Fruit fly (Drosophila melanogaster) whole organism, embryonic: ENCODE data around the gene CG33946.

Source experiments
- Antp ChIP-seq: fragments of 200-800 bp; sonication (Bioruptor generic); optimal IDR thresholded peaks from 3 replicates; lab custom pipeline; 2016; ENCODE audit warnings: missing biosample characterization, missing genetic modification characterization
- Atf3 ChIP-seq: fragments of 200-800 bp; sonication (Bioruptor generic); optimal IDR thresholded peaks from 3 replicates; lab custom pipeline; 2016; ENCODE audit warnings: missing biosample characterization, missing genetic modification characterization
- B-H1 ChIP-seq: fragments of 200-800 bp; sonication (Bioruptor generic); IDR thresholded peaks from 3 replicates; pipeline ENCODE4 v1.3.6; 2022; ENCODE audit warnings: missing biosample characterization, missing genetic modification characterization
- Blimp-1 ChIP-seq: fragments of 200-800 bp; sonication (Bioruptor generic); optimal IDR thresholded peaks from 3 replicates; lab custom pipeline; 2018; ENCODE audit warnings: missing biosample characterization, missing genetic modification characterization, mild to moderate bottlenecking, moderate library complexity, missing genetic modification reagents
- CG10565 ChIP-seq: fragments of 200-800 bp; sonication (Bioruptor generic); optimal IDR thresholded peaks from 3 replicates; lab custom pipeline; 2016; ENCODE audit warnings: missing biosample characterization, mild to moderate bottlenecking, missing genetic modification characterization
- CG11093 ChIP-seq: fragments of 200-800 bp; sonication (Bioruptor generic); IDR thresholded peaks from 3 replicates; pipeline ENCODE4 v1.3.6; 2022; ENCODE audit warnings: missing biosample characterization, missing genetic modification characterization
- CG11504 ChIP-seq: fragments of 200-800 bp; sonication (Bioruptor generic); optimal IDR thresholded peaks from 3 replicates; lab custom pipeline; 2019; ENCODE audit warnings: missing biosample characterization, mild to moderate bottlenecking, missing genetic modification characterization, moderate library complexity
- CG11723 ChIP-seq: fragments of 200-800 bp; sonication (Bioruptor generic); optimal IDR thresholded peaks from 2 replicates; lab custom pipeline; 2017; ENCODE audit warnings: missing biosample characterization, mild to moderate bottlenecking, missing genetic modification characterization
- CG12155 ChIP-seq: fragments of 200-800 bp; sonication (Bioruptor generic); optimal IDR thresholded peaks from 3 replicates; lab custom pipeline; 2016; ENCODE audit warnings: missing biosample characterization, missing genetic modification characterization
- CG12219 ChIP-seq: fragments of 200-800 bp; sonication (Bioruptor generic); optimal IDR thresholded peaks from 3 replicates; lab custom pipeline; 2018; ENCODE audit warnings: missing biosample characterization, mild to moderate bottlenecking, missing genetic modification characterization
- CG13123 ChIP-seq: fragments of 200-800 bp; sonication (Bioruptor generic); optimal IDR thresholded peaks from 2 replicates; lab custom pipeline; 2016; ENCODE audit warnings: missing biosample characterization, missing genetic modification characterization
- CG1647 ChIP-seq: fragments of 200-800 bp; sonication (Bioruptor generic); optimal IDR thresholded peaks from 3 replicates; lab custom pipeline; 2016; ENCODE audit warnings: missing biosample characterization, missing genetic modification characterization
- CG17186 ChIP-seq: fragments of 200-800 bp; sonication (Bioruptor generic); optimal IDR thresholded peaks from 3 replicates; lab custom pipeline; 2017; ENCODE audit warnings: missing biosample characterization, missing genetic modification reagents, missing genetic modification characterization
- CG17361 ChIP-seq: fragments of 200-800 bp; sonication (Bioruptor generic); IDR thresholded peaks from 3 replicates; pipeline ENCODE4 v1.3.6; 2022; ENCODE audit warnings: missing biosample characterization, missing genetic modification characterization
- CG18619 ChIP-seq: fragments of 200-800 bp; sonication (Bioruptor generic); optimal IDR thresholded peaks from 3 replicates; lab custom pipeline; 2017; ENCODE audit warnings: missing biosample characterization, mild to moderate bottlenecking, missing genetic modification characterization
- CG4360 ChIP-seq: fragments of 200-800 bp; sonication (Bioruptor generic); IDR thresholded peaks from 2 replicates; pipeline ENCODE4 v1.3.6; 2022; ENCODE audit warnings: missing biosample characterization, missing genetic modification characterization
- CG4730 ChIP-seq: fragments of 200-800 bp; sonication (Bioruptor generic); IDR thresholded peaks from 2 replicates; pipeline ENCODE4 v1.3.6; 2022; ENCODE audit warnings: missing biosample characterization, missing genetic modification characterization
- CG4820 ChIP-seq: fragments of 200-800 bp; sonication (Bioruptor generic); optimal IDR thresholded peaks from 3 replicates; lab custom pipeline; 2016; ENCODE audit warnings: missing biosample characterization, missing genetic modification characterization
- CG8478 ChIP-seq: fragments of >200 bp; optimal IDR thresholded peaks from 2 replicates; lab custom pipeline; 2018
- CTCF ChIP-seq: fragments of 200-800 bp; sonication (Bioruptor generic); optimal IDR thresholded peaks from 2 replicates; lab custom pipeline; 2017; ENCODE audit warnings: missing biosample characterization, mild to moderate bottlenecking, missing genetic modification characterization, moderate library complexity
- Dfd ChIP-seq, 2 experiments: fragments of >200 bp; optimal IDR thresholded peaks; 2 replicates each; lab custom pipeline; 2017; ENCODE audit warnings: missing biosample characterization in 2 of 2, missing genetic modification characterization in 2 of 2
- Drgx ChIP-seq: fragments of 200-800 bp; sonication (Bioruptor generic); IDR thresholded peaks from 2 replicates; pipeline ENCODE4 v1.3.6; 2022; ENCODE audit warnings: missing biosample characterization, missing genetic modification characterization
- Ets65A ChIP-seq: fragments of 200-800 bp; sonication (Bioruptor generic); peaks from one replicate; lab custom pipeline; 2016; ENCODE audit warnings: missing biosample characterization, missing genetic modification characterization
- HHEX ChIP-seq: fragments of 200-800 bp; sonication (Bioruptor generic); optimal IDR thresholded peaks from 3 replicates; lab custom pipeline; 2017; ENCODE audit warnings: missing biosample characterization, mild to moderate bottlenecking, missing genetic modification characterization, missing genetic modification reagents
- Hr51 ChIP-seq, 2 experiments: fragments of 200-800 bp; sonication (Bioruptor generic); optimal IDR thresholded peaks; 2 replicates in 1 of 2; 3 replicates in 1 of 2; lab custom pipeline; 2016 to 2018; ENCODE audit warnings: missing biosample characterization in 2 of 2, missing genetic modification characterization in 2 of 2, mild to moderate bottlenecking in 1 of 2, moderate library complexity in 1 of 2
- Kr ChIP-seq: fragments of 200-800 bp; sonication (Bioruptor generic); optimal IDR thresholded peaks from 2 replicates; lab custom pipeline; 2017; ENCODE audit warnings: missing biosample characterization, mild to moderate bottlenecking, missing genetic modification characterization
- MTF-1 ChIP-seq: fragments of 200-800 bp; sonication (Bioruptor generic); optimal IDR thresholded peaks from 2 replicates; lab custom pipeline; 2018; ENCODE audit warnings: missing biosample characterization, mild to moderate bottlenecking, missing genetic modification characterization, borderline replicate concordance
- Pdp1 ChIP-seq, 2 experiments: fragments of 200-800 bp; sonication (Bioruptor generic); optimal IDR thresholded peaks; 3 replicates each; lab custom pipeline; 2016; ENCODE audit warnings: missing biosample characterization in 2 of 2, missing genetic modification characterization in 2 of 2, mild to moderate bottlenecking in 1 of 2, moderate library complexity in 1 of 2
- Rfx ChIP-seq: fragments of 200-800 bp; sonication (Bioruptor generic); IDR thresholded peaks from 2 replicates; pipeline ENCODE4 v1.3.6; 2022; ENCODE audit warnings: missing biosample characterization, missing genetic modification characterization
- Usf ChIP-seq: fragments of 200-800 bp; sonication (Bioruptor generic); optimal IDR thresholded peaks from 2 replicates; lab custom pipeline; 2017; ENCODE audit warnings: missing genotype, missing biosample characterization, missing genetic modification characterization
- Xbp1 ChIP-seq: fragments of 200-800 bp; sonication (Bioruptor generic); optimal IDR thresholded peaks from 3 replicates; lab custom pipeline; 2016; ENCODE audit warnings: missing biosample characterization, mild to moderate bottlenecking, missing genetic modification characterization
- al ChIP-seq: fragments of 200-800 bp; sonication (Bioruptor generic); IDR thresholded peaks from 2 replicates; pipeline ENCODE4 v1.3.6; 2022; ENCODE audit warnings: missing biosample characterization, missing genetic modification characterization
- bab2 ChIP-seq: fragments of 200-800 bp; sonication (Bioruptor generic); optimal IDR thresholded peaks from 2 replicates; lab custom pipeline; 2016; ENCODE audit warnings: missing biosample characterization, missing genetic modification characterization
- danr ChIP-seq: fragments of 200-800 bp; sonication (Bioruptor generic); IDR thresholded peaks from 2 replicates; pipeline ENCODE4 v1.3.6; 2022; ENCODE audit warnings: missing biosample characterization, missing genetic modification characterization
- ewg ChIP-seq: fragments of 200-800 bp; sonication (Bioruptor generic); optimal IDR thresholded peaks from 3 replicates; lab custom pipeline; 2017; ENCODE audit warnings: mild to moderate bottlenecking, missing biosample characterization, missing genetic modification reagents, missing genetic modification characterization
- gem ChIP-seq: fragments of 200-800 bp; sonication (Bioruptor generic); optimal IDR thresholded peaks from 2 replicates; lab custom pipeline; 2019; ENCODE audit warnings: missing biosample characterization, mild to moderate bottlenecking, missing genetic modification characterization, moderate library complexity
- gfzf ChIP-seq: fragments of 200-800 bp; sonication (Bioruptor generic); optimal IDR thresholded peaks from 2 replicates; lab custom pipeline; 2016; ENCODE audit warnings: missing biosample characterization, mild to moderate bottlenecking, missing genetic modification characterization, moderate library complexity
- h ChIP-seq: fragments of >200 bp; optimal IDR thresholded peaks from 2 replicates; lab custom pipeline; 2017
- lbe ChIP-seq: fragments of 200-800 bp; sonication (Bioruptor generic); optimal IDR thresholded peaks from 2 replicates; lab custom pipeline; 2016; ENCODE audit warnings: missing biosample characterization, mild to moderate bottlenecking, missing genetic modification characterization
- nau ChIP-seq: fragments of 200-800 bp; sonication (Bioruptor generic); optimal IDR thresholded peaks from 3 replicates; lab custom pipeline; 2017; ENCODE audit warnings: missing biosample characterization, mild to moderate bottlenecking, missing genetic modification characterization, missing genetic modification reagents
- nmo ChIP-seq: fragments of 200-800 bp; sonication (Bioruptor generic); optimal IDR thresholded peaks from 2 replicates; lab custom pipeline; 2018; ENCODE audit warnings: missing biosample characterization, mild to moderate bottlenecking, missing genetic modification characterization, moderate library complexity
- otp ChIP-seq: fragments of 200-800 bp; sonication (Bioruptor generic); IDR thresholded peaks from 3 replicates; pipeline ENCODE4, ENCODE4 v1.3.6; 2022; ENCODE audit warnings: missing biosample characterization, missing genetic modification characterization
- row ChIP-seq: fragments of 200-800 bp; sonication (Bioruptor generic); IDR thresholded peaks from 3 replicates; pipeline ENCODE4 v1.3.6; 2022; ENCODE audit warnings: missing biosample characterization, missing genetic modification characterization
- sisA ChIP-seq: fragments of 200-800 bp; sonication (Bioruptor generic); IDR thresholded peaks from 2 replicates; pipeline ENCODE4 v1.3.6; 2022; ENCODE audit warnings: missing biosample characterization, missing genetic modification characterization
- slp2 ChIP-seq: fragments of 200-800 bp; sonication (Bioruptor generic); optimal IDR thresholded peaks from 2 replicates; lab custom pipeline; 2016; ENCODE audit warnings: missing biosample characterization, missing genetic modification characterization
- ssp ChIP-seq: fragments of 200-800 bp; sonication (Bioruptor generic); IDR thresholded peaks from 2 replicates; pipeline ENCODE4 v1.3.6; 2022; ENCODE audit warnings: missing biosample characterization, missing genetic modification characterization
- twi ChIP-seq: fragments of 200-800 bp; optimal IDR thresholded peaks from 2 replicates; lab custom pipeline; 2019; ENCODE audit warnings: missing biosample characterization, mild to moderate bottlenecking, missing genetic modification characterization, moderate library complexity
- z ChIP-seq: fragments of 200-800 bp; sonication (Bioruptor generic); IDR thresholded peaks from 3 replicates; pipeline ENCODE4 v1.3.6; 2022; ENCODE audit warnings: missing biosample characterization, missing genetic modification characterization

The CG33946 gene

DNA sequence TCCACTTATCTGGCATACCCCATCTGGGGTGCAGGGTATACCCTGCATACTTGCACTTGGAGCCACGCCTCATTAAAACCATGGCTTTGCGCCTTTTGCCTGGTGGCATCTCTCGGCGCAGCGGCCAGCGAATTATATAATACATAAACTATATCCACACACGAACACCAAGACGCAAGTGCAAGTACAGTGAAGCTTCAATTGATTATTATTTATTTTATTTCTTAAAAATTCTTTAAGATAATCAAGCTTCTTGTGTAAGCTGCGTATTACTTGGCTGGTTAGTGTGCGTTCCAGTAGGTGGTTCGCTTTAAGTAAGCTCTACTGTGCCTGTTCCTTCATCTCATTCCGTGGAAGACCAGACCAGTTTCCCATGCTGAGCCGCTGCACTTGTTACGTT is 45.9 kb downstream of the CG33946 start (continued):
- TF ChIP-seq h (lab: Kevin White, UChicago) (no peak), CG4820 (no peak), nmo (GFP tag; lab: Kevin White, UChicago) (peak; percentile 1), CG12219 (GFP tag; lab: Kevin White, UChicago) (no peak), gem (tag; lab: Kevin White, UChicago) (peak; percentile 9)

DNA sequence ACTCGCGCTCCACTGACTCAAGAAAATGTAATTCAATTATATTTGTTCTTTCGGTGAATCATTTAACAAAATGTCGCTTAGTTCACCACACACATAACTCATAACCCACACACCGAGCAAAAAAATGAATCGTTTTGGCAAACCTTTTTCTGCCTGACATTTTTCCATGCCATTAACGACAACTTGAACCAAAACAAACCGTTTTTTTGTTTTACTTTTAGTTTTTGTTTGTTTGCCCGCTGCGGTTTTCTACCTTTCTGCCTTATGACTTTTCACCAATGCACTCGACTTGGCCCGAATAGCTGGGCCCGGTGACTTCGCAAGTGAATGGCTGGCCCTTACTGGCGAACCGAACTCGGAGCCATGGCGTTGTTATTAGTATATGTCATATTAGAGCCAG is 47.1 kb downstream of the CG33946 start:
- TF ChIP-seq Antp (no peak), Ets65A (GFP tag; lab: Kevin White, UChicago) (peak; percentile 91)

DNA sequence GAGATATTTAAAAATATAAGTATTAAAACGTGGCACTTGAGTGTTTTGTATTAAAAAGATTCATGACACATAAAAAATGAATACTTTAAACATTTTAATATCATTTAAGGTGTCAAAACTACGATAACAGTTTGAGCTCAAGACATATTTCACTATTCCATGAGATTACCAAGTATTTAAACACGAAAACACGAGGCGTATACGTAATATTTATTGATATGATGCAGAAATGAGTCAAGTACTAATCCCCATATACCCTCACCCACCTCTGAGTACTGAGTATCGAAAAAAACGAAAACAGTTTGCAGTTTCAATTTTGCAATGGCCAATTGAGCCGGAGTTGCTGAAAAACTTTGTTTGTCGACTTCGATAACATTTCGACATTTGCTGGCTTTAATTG is 47.7 kb downstream of the CG33946 start:
- no peak for TF ChIP-seq Atf3 (GFP tag; lab: Kevin White, UChicago)
- TF ChIP-seq Drgx = 0 out of 2 replicates have a peak, but pooled peaks have one; percentile 11

DNA sequence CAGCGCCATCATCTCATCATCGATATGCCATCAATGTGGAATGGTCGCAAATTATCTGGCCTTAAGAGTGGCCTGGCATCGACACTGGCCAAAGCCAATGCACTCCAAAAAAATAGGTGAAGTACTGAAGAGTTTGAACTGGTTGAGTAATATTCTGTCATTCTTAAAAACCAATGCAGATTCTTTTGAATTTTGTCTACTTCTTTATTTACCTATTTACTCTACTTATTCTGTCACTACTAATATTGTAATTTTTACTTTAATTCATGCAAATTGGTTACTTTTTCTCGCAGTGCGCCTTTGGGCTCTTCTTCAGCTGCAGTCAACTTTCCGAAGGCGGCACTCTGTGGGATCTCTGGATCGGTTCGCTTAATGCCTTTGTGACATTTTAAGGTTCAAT is 48.6 kb downstream of the CG33946 start:
- TF ChIP-seq danr (GFP tag; lab: Robert Waterston, UW) (no peak), row (GFP tag; lab: Robert Waterston, UW) (peak; percentile 11; the same call in 1 of the 3 replicates), bab2 (GFP tag; lab: Kevin White, UChicago) (no peak), Usf (GFP tag; lab: Kevin White, UChicago) (no peak), CTCF (GFP tag; lab: Kevin White, UChicago) (no peak), MTF-1 (GFP tag; lab: Kevin White, UChicago) (no peak), gfzf (GFP tag; lab: Kevin White, UChicago) (no peak), otp (GFP tag; lab: Robert Waterston, UW) (no peak), CG17186 (GFP tag; lab: Kevin White, UChicago) (no peak), CG10565 (GFP tag; lab: Kevin White, UChicago) (no peak), z (GFP tag; lab: Robert Waterston, UW) (no peak), Pdp1 (GFP tag; optimal IDR thresholded peaks at IDR 0.05; lab: Kevin White, UChicago) (no peak), CG17361 (GFP tag; lab: Robert Waterston, UW) (0 out of 3 replicates have a peak, but pooled peaks have one; percentile 10), Blimp-1 (GFP tag; lab: Kevin White, UChicago) (no peak), CG1647 (GFP tag; lab: Kevin White, UChicago) (no peak), CG4360 (GFP tag; lab: Robert Waterston, UW) (no peak), gem (tag; lab: Kevin White, UChicago) (peak; percentile 33), twi (no peak), B-H1 (no peak), ssp (no peak), lbe (GFP tag; lab: Kevin White, UChicago) (no peak), Hr51 (GFP tag; optimal IDR thresholded peaks at IDR 0.05; lab: Kevin White, UChicago) (peak in 1 of 2 experiments; percentile 41), CG11723 (GFP tag; lab: Kevin White, UChicago) (no peak), sisA (GFP tag; lab: Robert Waterston, UW) (0 out of 2 replicates have a peak, but pooled peaks have one; percentile 32), Rfx (GFP tag; lab: Robert Waterston, UW) (no peak), CG13123 (GFP tag; lab: Kevin White, UChicago) (no peak), ewg (peak; percentile 0), slp2 (GFP tag; lab: Kevin White, UChicago) (no peak), CG4820 (no peak), Xbp1 (GFP tag; lab: Kevin White, UChicago) (no peak), CG4730 (GFP tag; lab: Robert Waterston, UW) (no peak), CG11093 (GFP tag; lab: Robert Waterston, UW) (no peak), CG11504 (peak; percentile 32), CG18619 (GFP tag; lab: Kevin White, UChicago) (no peak), CG12155 (GFP tag; lab: Kevin White, UChicago) (no peak), Dfd (GFP tag; optimal IDR thresholded peaks at IDR 0.05; lab: Kevin White, UChicago) (no peak), CG8478 (lab: Kevin White, UChicago) (no peak), al (GFP tag; lab: Robert Waterston, UW) (no peak), Kr (GFP tag; lab: Kevin White, UChicago) (no peak), HHEX (GFP tag; lab: Kevin White, UChicago) (no peak), nau (no peak)
